Worm (Caenorhabditis elegans) whole organism, young adult: ENCODE results near the gene ceh-13.

Experiments used
- B0019.2 ChIP-seq: fragments of 200-800 bp; sonication (Bioruptor generic); conservative IDR thresholded peaks from 2 replicates; pipeline ENCODE4 v1.3.6; 2022; ENCODE audit warnings: missing genetic modification reagents, missing genetic modification characterization, missing compliant biosample characterization
- B0261.1 ChIP-seq: sonication (generic microtip); optimal IDR thresholded peaks from 2 replicates; lab custom pipeline; 2016; ENCODE audit warnings: mild to moderate bottlenecking, missing genetic modification characterization, moderate library complexity, missing compliant biosample characterization
- B0336.3 ChIP-seq: fragments of 200-800 bp; sonication (Bioruptor generic); IDR thresholded peaks from 2 replicates; pipeline ENCODE4 v1.3.6; 2022; ENCODE audit warnings: missing genetic modification characterization, missing compliant biosample characterization
- C17E4.6 ChIP-seq: fragments of 200-800 bp; sonication (Bioruptor generic); IDR thresholded peaks from 2 replicates; pipeline ENCODE4 v1.3.6; 2022; ENCODE audit warnings: missing genetic modification reagents, missing genetic modification characterization, missing compliant biosample characterization
- D2030.7 ChIP-seq: fragments of 200-800 bp; sonication (Bioruptor generic); IDR thresholded peaks from 2 replicates; pipeline ENCODE4 v1.3.6; 2022; ENCODE audit warnings: missing genetic modification reagents, missing genetic modification characterization, missing compliant biosample characterization
- F39B2.1 ChIP-seq: fragments of 200-800 bp; sonication (Bioruptor generic); IDR thresholded peaks from 2 replicates; pipeline ENCODE4 v1.3.6; 2022; ENCODE audit warnings: missing genetic modification reagents, missing genetic modification characterization, missing compliant biosample characterization
- F55B11.4 ChIP-seq: sonication (generic microtip); optimal IDR thresholded peaks from 2 replicates; lab custom pipeline; 2016; ENCODE audit warnings: missing compliant biosample characterization, missing genetic modification characterization, borderline replicate concordance; ENCODE audit not compliant: insufficient read depth
- F57C9.4 ChIP-seq: sonication (generic microtip); optimal IDR thresholded peaks from 2 replicates; lab custom pipeline; 2017; ENCODE audit warnings: mild to moderate bottlenecking, missing genetic modification characterization, missing compliant biosample characterization
- K12H6.12 ChIP-seq: fragments of 200-800 bp; sonication (Bioruptor generic); optimal IDR thresholded peaks from 2 replicates; lab custom pipeline; 2018; ENCODE audit warnings: mild to moderate bottlenecking, missing genetic modification characterization, missing compliant biosample characterization
- T26A5.8 ChIP-seq: sonication (generic microtip); optimal IDR thresholded peaks from 2 replicates; lab custom pipeline; 2016; ENCODE audit warnings: missing genetic modification characterization, missing compliant biosample characterization
- Y56A3A.18 ChIP-seq: fragments of 200-800 bp; sonication (Bioruptor generic); IDR thresholded peaks from 2 replicates; pipeline ENCODE4 v1.3.6; 2022; ENCODE audit warnings: missing genetic modification reagents, missing genetic modification characterization, missing compliant biosample characterization
- akir-1 ChIP-seq: fragments of 200-800 bp; sonication (Bioruptor generic); optimal IDR thresholded peaks from 2 replicates; lab custom pipeline; 2018; ENCODE audit warnings: mild to moderate bottlenecking, missing genetic modification characterization, moderate library complexity, missing compliant biosample characterization
- aptf-2 ChIP-seq: fragments of 200-800 bp; sonication (Bioruptor generic); conservative IDR thresholded peaks from 2 replicates; pipeline ENCODE4 v1.3.6; 2022; ENCODE audit warnings: missing genetic modification reagents, missing genetic modification characterization, missing compliant biosample characterization
- attf-3 ChIP-seq: fragments of 200-800 bp; sonication (Bioruptor generic); conservative IDR thresholded peaks from 2 replicates; pipeline ENCODE4 v1.3.6; 2022; ENCODE audit warnings: missing genetic modification reagents, missing genetic modification characterization, missing compliant biosample characterization
- efl-1 ChIP-seq: fragments of 150-350 bp; optimal IDR thresholded peaks from 2 replicates; lab custom pipeline; 2014; ENCODE audit warnings: missing biosample characterization, missing genetic modification reagents, missing genetic modification characterization
- egrh-3 ChIP-seq: fragments of 200-800 bp; sonication (Bioruptor generic); IDR thresholded peaks from 2 replicates; pipeline ENCODE4 v1.3.6; 2022; ENCODE audit warnings: missing genetic modification reagents, missing genetic modification characterization, missing compliant biosample characterization
- fkh-3 ChIP-seq: sonication (generic microtip); optimal IDR thresholded peaks from 2 replicates; lab custom pipeline; 2016; ENCODE audit warnings: mild to moderate bottlenecking, missing genetic modification characterization, missing compliant biosample characterization
- gei-17 ChIP-seq: fragments of 200-800 bp; sonication (Bioruptor generic); optimal IDR thresholded peaks from 2 replicates; lab custom pipeline; 2018; ENCODE audit warnings: mild to moderate bottlenecking, missing genetic modification characterization, missing compliant biosample characterization
- lag-1 ChIP-seq: fragments of 200-800 bp; sonication (Bioruptor generic); IDR thresholded peaks from 2 replicates; pipeline ENCODE4 v1.3.6; 2022; ENCODE audit warnings: missing genetic modification reagents, missing genetic modification characterization, missing compliant biosample characterization
- lin-26 ChIP-seq: fragments of 200-800 bp; sonication (Bioruptor generic); IDR thresholded peaks from 2 replicates; pipeline ENCODE4 v1.3.6; 2022; ENCODE audit warnings: missing genetic modification reagents, missing genetic modification characterization, missing compliant biosample characterization
- lir-1 ChIP-seq: fragments of 200-800 bp; sonication (Bioruptor generic); conservative IDR thresholded peaks from 2 replicates; pipeline ENCODE4 v1.3.6; 2022; ENCODE audit warnings: missing genetic modification reagents, missing genetic modification characterization, missing compliant biosample characterization
- lsy-27 ChIP-seq: sonication (generic microtip); optimal IDR thresholded peaks from 2 replicates; lab custom pipeline; 2017; ENCODE audit warnings: missing genetic modification characterization, mild to moderate bottlenecking, missing compliant biosample characterization, antibody characterized with exemption, missing genotype, borderline replicate concordance; ENCODE audit not compliant: insufficient read depth
- nfya-2 ChIP-seq: fragments of 200-800 bp; sonication (Bioruptor generic); IDR thresholded peaks from 2 replicates; pipeline ENCODE4 v1.3.6; 2022; ENCODE audit warnings: missing genetic modification reagents, missing genetic modification characterization, missing compliant biosample characterization
- nhr-120 ChIP-seq: fragments of 200-800 bp; sonication (Bioruptor generic); IDR thresholded peaks from 2 replicates; pipeline ENCODE4 v1.3.6; 2022; ENCODE audit warnings: missing genetic modification characterization, missing compliant biosample characterization
- nhr-179 ChIP-seq: sonication (generic microtip); optimal IDR thresholded peaks from 2 replicates; lab custom pipeline; 2016; ENCODE audit warnings: mild to moderate bottlenecking, missing genetic modification characterization, missing compliant biosample characterization
- nhr-80 ChIP-seq: sonication (generic microtip); optimal IDR thresholded peaks from 2 replicates; lab custom pipeline; 2016; ENCODE audit warnings: missing genetic modification characterization, missing compliant biosample characterization
- nhr-90 ChIP-seq: sonication (generic microtip); optimal IDR thresholded peaks from 2 replicates; lab custom pipeline; 2016; ENCODE audit warnings: missing genotype, mild to moderate bottlenecking, missing genetic modification characterization, missing compliant biosample characterization
- repo-1 ChIP-seq: sonication (generic microtip); optimal IDR thresholded peaks from 2 replicates; lab custom pipeline; 2017; ENCODE audit warnings: mild to moderate bottlenecking, missing genetic modification characterization, missing compliant biosample characterization
- rpc-1 ChIP-seq, 2 experiments: fragments of 150-350 bp in 1 of 2; sonication (generic microtip) in 1 of 2; optimal IDR thresholded peaks; 2 replicates each; lab custom pipeline; 2014 to 2018; ENCODE audit warnings: missing biosample characterization in 1 of 2, missing genetic modification characterization in 1 of 2, missing genetic modification reagents in 1 of 2, missing genotype in 1 of 2
- sea-2 ChIP-seq: fragments of 200-800 bp; sonication (Bioruptor generic); IDR thresholded peaks from 2 replicates; pipeline ENCODE4 v1.3.6; 2022; ENCODE audit warnings: missing genetic modification characterization, missing compliant biosample characterization
- snpc-4 ChIP-seq, 5 experiments: fragments of 150-350 bp in 1 of 5; sonication (generic microtip) in 4 of 5; optimal IDR thresholded peaks; 2 replicates each; lab custom pipeline; 2014 to 2018; ENCODE audit warnings: missing genetic modification characterization in 5 of 5, missing biosample characterization in 3 of 5, antibody characterized with exemption in 2 of 5, mild to moderate bottlenecking in 2 of 5, missing compliant biosample characterization in 2 of 5, missing genotype in 2 of 5, moderate library complexity in 2 of 5, missing genetic modification reagents in 1 of 5
- sptf-2 ChIP-seq: fragments of 200-800 bp; sonication (Bioruptor generic); optimal IDR thresholded peaks from 2 replicates; lab custom pipeline; 2018; ENCODE audit warnings: mild to moderate bottlenecking, missing genetic modification characterization, missing compliant biosample characterization
- tbp1 ChIP-seq: fragments of 200-800 bp; sonication (Bioruptor generic); optimal IDR thresholded peaks from 2 replicates; lab custom pipeline; 2018; ENCODE audit warnings: mild to moderate bottlenecking, missing genetic modification characterization, missing compliant biosample characterization
- zim-3 ChIP-seq: sonication (generic microtip); optimal IDR thresholded peaks from 2 replicates; lab custom pipeline; 2017; ENCODE audit warnings: mild to moderate bottlenecking, missing genetic modification characterization, moderate library complexity, missing compliant biosample characterization
- ztf-25 ChIP-seq: fragments of 200-800 bp; sonication (Bioruptor generic); IDR thresholded peaks from 2 replicates; pipeline ENCODE4 v1.3.6; 2022; ENCODE audit warnings: missing genetic modification reagents, missing genetic modification characterization, missing compliant biosample characterization
- ztf-6 ChIP-seq: fragments of 200-800 bp; sonication (Bioruptor generic); IDR thresholded peaks from 2 replicates; pipeline ENCODE4 v1.3.6; 2022; ENCODE audit warnings: missing genetic modification reagents, missing genetic modification characterization, missing compliant biosample characterization

ceh-13 gene

ce11 chrIII:7533012-7533411 lies 22.4 kb upstream of the ceh-13 start:
- TF ChIP-seq B0019.2 (GFP tag; lab: Robert Waterston, UW) (no peak), T26A5.8 (no peak), K12H6.12 (no peak), lag-1 (GFP tag; lab: Robert Waterston, UW) (no peak), lsy-27 (tag; lab: Kevin White, UChicago) (no peak), nhr-80 (no peak), Y56A3A.18 (GFP tag; lab: Robert Waterston, UW) (no peak), tbp1 (GFP tag; lab: Kevin White, UChicago) (no peak), efl-1 (GFP tag; lab: Kevin White, UChicago) (no peak), nhr-179 (tag; lab: Kevin White, UChicago) (no peak), sptf-2 (GFP tag; lab: Kevin White, UChicago) (no peak), F55B11.4 (tag; lab: Kevin White, UChicago) (no peak), sea-2 (GFP tag; lab: Robert Waterston, UW) (no peak), attf-3 (no peak), F39B2.1 (no peak), nfya-2 (GFP tag; lab: Robert Waterston, UW) (no peak), repo-1 (no peak), rpc-1 (optimal IDR thresholded peaks at IDR 0.05; lab: Kevin White, UChicago) (no peak), rpc-1 (tag; optimal IDR thresholded peaks at IDR 0.05; lab: Kevin White, UChicago) (no peak), D2030.7 (GFP tag; lab: Robert Waterston, UW) (no peak), C17E4.6 (GFP tag; lab: Robert Waterston, UW) (no peak)

- no peak for TF ChIP-seq nhr-90 (tag; lab: Kevin White, UChicago)
- no peak for TF ChIP-seq fkh-3 (tag; lab: Kevin White, UChicago)
- no peak for TF ChIP-seq F57C9.4 (tag; lab: Kevin White, UChicago)
- no peak for TF ChIP-seq egrh-3 (GFP tag; lab: Robert Waterston, UW)
- TF ChIP-seq zim-3 (tag; lab: Kevin White, UChicago), result no peak
- no peak for TF ChIP-seq lin-26 (GFP tag; lab: Robert Waterston, UW)
- no peak for TF ChIP-seq ztf-25 (GFP tag; lab: Robert Waterston, UW)
- no peak for TF ChIP-seq aptf-2 (GFP tag; lab: Robert Waterston, UW)
- no peak for TF ChIP-seq B0261.1 (tag; lab: Kevin White, UChicago)
- no peak for TF ChIP-seq gei-17
- TF ChIP-seq snpc-4 (GFP tag; optimal IDR thresholded peaks at IDR 0.05; lab: Kevin White, UChicago), result no peak
- no peak for TF ChIP-seq snpc-4 (tag; optimal IDR thresholded peaks at IDR 0.05; lab: Kevin White, UChicago)
Measured at ce11 chrIII:7534648-7535047, 20.8 kb upstream of the ceh-13 start.

ce11 chrIII:7535347-7535746 lies 20.1 kb upstream of the ceh-13 start:
- TF ChIP-seq lir-1 (no peak), F55B11.4 (tag; lab: Kevin White, UChicago) (no peak)

ce11 chrIII:7536559-7536958 lies 18.9 kb upstream of the ceh-13 start, which contains the start of gene lin-39:
lin-39 (minus strand) TSS chrIII:7536632.
- no peak for TF ChIP-seq D2030.7 (GFP tag; lab: Robert Waterston, UW)
- no peak for TF ChIP-seq B0336.3
- no peak for TF ChIP-seq ztf-6 (GFP tag; lab: Robert Waterston, UW)
- TF ChIP-seq akir-1 (GFP tag; lab: Kevin White, UChicago), result no peak
- TF ChIP-seq nhr-120 (GFP tag; lab: Robert Waterston, UW), result no peak
- no peak for TF ChIP-seq ztf-25 (GFP tag; lab: Robert Waterston, UW)
- TF ChIP-seq, all 124 proteins: peak for 0
